Fruit fly (Drosophila melanogaster) whole organism, wandering third instar larva: ENCODE results near the gene CG3062.

ENCODE experiments used
- Abd-B ChIP-seq: fragments of >200 bp; optimal IDR thresholded peaks from 2 replicates; lab custom pipeline; 2017; ENCODE audit warnings: missing biosample characterization, missing genetic modification characterization
- CG32264 ChIP-seq: fragments of 200-800 bp; sonication (Bioruptor generic); optimal IDR thresholded peaks from 2 replicates; lab custom pipeline; 2016; ENCODE audit warnings: missing biosample characterization, missing genetic modification characterization
- CG9705 ChIP-seq: fragments of 200-800 bp; sonication (Bioruptor generic); optimal IDR thresholded peaks from 2 replicates; lab custom pipeline; 2018; ENCODE audit warnings: missing biosample characterization, mild to moderate bottlenecking, missing genetic modification characterization
- CrebA ChIP-seq: fragments of 200-800 bp; sonication (Bioruptor generic); optimal IDR thresholded peaks from 2 replicates; lab custom pipeline; 2016; ENCODE audit warnings: missing biosample characterization, mild to moderate bottlenecking, missing genetic modification characterization, borderline replicate concordance
- Dif ChIP-seq: fragments of 200-275, 200-300 bp; sonication (Bioruptor generic); optimal IDR thresholded peaks from 2 replicates; lab custom pipeline; 2018; ENCODE audit warnings: missing biosample characterization, missing genetic modification characterization; ENCODE audit not compliant: partially characterized antibody
- HLH106 ChIP-seq: fragments of 200-800 bp; optimal IDR thresholded peaks from 3 replicates; lab custom pipeline; 2019; ENCODE audit warnings: missing biosample characterization, mild to moderate bottlenecking, missing genetic modification characterization, moderate library complexity
- Hnf4 ChIP-seq: fragments of 200-800 bp; sonication (Bioruptor generic); optimal IDR thresholded peaks from 2 replicates; lab custom pipeline; 2016; ENCODE audit warnings: missing biosample characterization, mild to moderate bottlenecking, missing genetic modification characterization
- Hr78 ChIP-seq: fragments of >200 bp; optimal IDR thresholded peaks from 2 replicates; lab custom pipeline; 2017; ENCODE audit warnings: missing biosample characterization, missing genetic modification characterization
- Hr83 ChIP-seq: fragments of 200-300 bp; sonication (Bioruptor generic); optimal IDR thresholded peaks from 2 replicates; lab custom pipeline; 2016; ENCODE audit warnings: missing biosample characterization, mild to moderate bottlenecking, missing genetic modification characterization, moderate library complexity; ENCODE audit not compliant: poor library complexity, severe bottlenecking
- Jra ChIP-seq: sonication (Bioruptor generic); optimal IDR thresholded peaks from 2 replicates; lab custom pipeline; 2016; ENCODE audit warnings: missing biosample characterization, missing genetic modification characterization
- Mio ChIP-seq: sonication (Bioruptor generic); optimal IDR thresholded peaks from 2 replicates; lab custom pipeline; 2016; ENCODE audit warnings: missing biosample characterization, missing genetic modification characterization
- N ChIP-seq: fragments of >200 bp; optimal IDR thresholded peaks from 2 replicates; lab custom pipeline; 2018; ENCODE audit warnings: missing biosample characterization, missing external identifiers, missing genetic modification characterization
- OdsH ChIP-seq: fragments of 200-800 bp; sonication (Bioruptor generic); optimal IDR thresholded peaks from 2 replicates; lab custom pipeline; 2016; ENCODE audit warnings: missing biosample characterization, mild to moderate bottlenecking, missing genetic modification characterization
- Rel ChIP-seq, 2 experiments: fragments of 200-800 bp; sonication (Bioruptor generic) in 1 of 2; optimal IDR thresholded peaks; 2 replicates in 1 of 2; 3 replicates in 1 of 2; lab custom pipeline; 2016 to 2019; ENCODE audit warnings: mild to moderate bottlenecking in 2 of 2, missing biosample characterization in 2 of 2, missing genetic modification characterization in 2 of 2, moderate library complexity in 1 of 2
- Sp1 ChIP-seq: fragments of 200-800 bp; sonication (Bioruptor generic); optimal IDR thresholded peaks from 3 replicates; lab custom pipeline; 2019; ENCODE audit warnings: missing biosample characterization, mild to moderate bottlenecking, missing genetic modification characterization, moderate library complexity
- Vsx2 ChIP-seq: fragments of 200-300, 225-300 bp; sonication (Bioruptor generic); optimal IDR thresholded peaks from 2 replicates; lab custom pipeline; 2018; ENCODE audit warnings: missing biosample characterization, missing genetic modification characterization; ENCODE audit not compliant: partially characterized antibody
- br ChIP-seq: fragments of 200-800 bp; sonication (Bioruptor generic); optimal IDR thresholded peaks from 2 replicates; lab custom pipeline; 2016; ENCODE audit warnings: missing biosample characterization, missing genetic modification characterization
- brk ChIP-seq: fragments of 200-800 bp; sonication (Bioruptor generic); optimal IDR thresholded peaks from 2 replicates; lab custom pipeline; 2016; ENCODE audit warnings: missing biosample characterization, mild to moderate bottlenecking, missing genetic modification characterization
- dl ChIP-seq, 2 experiments: fragments of 175-275, 200-275 bp in 1 of 2; fragments of 200-275 bp in 1 of 2; sonication (Bioruptor generic); optimal IDR thresholded peaks; lab custom pipeline; 2018; ENCODE audit warnings: mild to moderate bottlenecking in 2 of 2, missing biosample characterization in 2 of 2, missing genetic modification characterization in 2 of 2, moderate library complexity in 2 of 2; ENCODE audit not compliant: partially characterized antibody in 2 of 2, insufficient read depth in 1 of 2
- dmrt93B ChIP-seq: fragments of 200-800 bp; sonication (Bioruptor generic); optimal IDR thresholded peaks from 2 replicates; lab custom pipeline; 2018; ENCODE audit warnings: missing biosample characterization, mild to moderate bottlenecking, missing genetic modification characterization
- dsf ChIP-seq: sonication (Bioruptor generic); optimal IDR thresholded peaks from 2 replicates; lab custom pipeline; 2016; ENCODE audit warnings: missing biosample characterization, missing genetic modification characterization, borderline replicate concordance
- ey ChIP-seq: fragments of 200-800 bp; sonication (Bioruptor generic); optimal IDR thresholded peaks from 2 replicates; lab custom pipeline; 2016; ENCODE audit warnings: missing biosample characterization, missing genetic modification characterization
- foxo ChIP-seq, 2 experiments: fragments of 200-800 bp; sonication (Bioruptor generic); optimal IDR thresholded peaks; 2 replicates in 1 of 2; 3 replicates in 1 of 2; lab custom pipeline; 2016 to 2017; ENCODE audit warnings: missing biosample characterization in 2 of 2, missing genetic modification characterization in 2 of 2
- fru ChIP-seq: fragments of 200-800 bp; sonication (Bioruptor generic); optimal IDR thresholded peaks from 3 replicates; lab custom pipeline; 2016; ENCODE audit warnings: missing biosample characterization, mild to moderate bottlenecking, missing genetic modification characterization
- h ChIP-seq: fragments of 200-800 bp; sonication (Bioruptor generic); optimal IDR thresholded peaks from 3 replicates; lab custom pipeline; 2016; ENCODE audit warnings: missing biosample characterization, mild to moderate bottlenecking, missing genetic modification characterization
- jim ChIP-seq: fragments of 175-275, 200-325 bp; sonication (Bioruptor generic); optimal IDR thresholded peaks from 2 replicates; lab custom pipeline; 2016; ENCODE audit warnings: missing biosample characterization, mild to moderate bottlenecking, missing genetic modification characterization
- lola ChIP-seq: fragments of >200 bp; optimal IDR thresholded peaks from 2 replicates; lab custom pipeline; 2017; ENCODE audit warnings: missing biosample characterization, missing genetic modification characterization
- psq ChIP-seq: fragments of 200-800 bp; sonication (Bioruptor generic); optimal IDR thresholded peaks from 3 replicates; lab custom pipeline; 2017; ENCODE audit warnings: missing biosample characterization, mild to moderate bottlenecking, missing genetic modification characterization, moderate library complexity
- sage ChIP-seq: fragments of 200-800 bp; sonication (Bioruptor generic); optimal IDR thresholded peaks from 2 replicates; lab custom pipeline; 2016; ENCODE audit warnings: missing biosample characterization, mild to moderate bottlenecking, missing genetic modification characterization
- sv ChIP-seq: fragments of 200-800 bp; sonication (Bioruptor generic); optimal IDR thresholded peaks from 3 replicates; lab custom pipeline; 2016; ENCODE audit warnings: missing biosample characterization, missing genetic modification characterization
- tai ChIP-seq: sonication (Bioruptor generic); optimal IDR thresholded peaks from 2 replicates; lab custom pipeline; 2016; ENCODE audit warnings: missing biosample characterization, missing genetic modification characterization
- usp ChIP-seq: fragments of >200 bp; optimal IDR thresholded peaks from 2 replicates; lab custom pipeline; 2017; ENCODE audit warnings: missing biosample characterization, missing genetic modification characterization
- woc ChIP-seq: sonication (Bioruptor generic); optimal IDR thresholded peaks from 2 replicates; lab custom pipeline; 2016; ENCODE audit warnings: missing biosample characterization, mild to moderate bottlenecking, missing genetic modification characterization

CG3062 gene

DNA sequence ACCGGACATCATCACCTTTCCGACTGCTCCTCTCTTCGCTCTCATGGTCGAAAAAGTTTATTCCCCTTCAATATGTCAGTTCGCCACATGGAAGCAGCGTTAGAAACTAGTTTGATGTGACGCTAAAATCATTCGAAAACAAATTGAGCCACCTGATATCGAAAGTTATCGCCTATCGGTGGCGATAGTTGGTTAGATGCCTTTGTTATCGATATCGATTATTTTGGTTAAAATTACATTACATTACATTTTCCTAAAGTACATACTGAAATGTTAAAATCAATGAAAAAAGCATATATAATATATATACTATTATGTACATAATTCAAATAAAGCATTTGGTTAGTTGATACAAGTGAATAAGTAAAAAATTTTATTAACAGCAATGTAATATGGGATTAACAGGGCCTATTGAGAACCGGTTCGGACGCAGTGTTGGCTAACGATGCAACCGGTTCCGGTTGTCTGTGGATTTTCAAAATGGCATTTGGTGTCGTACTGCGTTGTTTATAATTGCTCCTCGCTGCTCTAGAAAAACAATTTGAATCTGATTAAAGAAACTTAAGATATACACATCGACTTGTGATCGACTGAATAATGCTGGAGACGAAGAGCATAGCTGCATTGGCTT, 8.7 kb downstream of the CG3062 start, which contains the start of the genes Alms1a and pon:
TSS of gene Alms1a (minus strand) at position 149 of the 631 bp plus-strand sequence.
TSS of gene pon (plus strand) at position 463 of the 631 bp plus-strand sequence.
- TF ChIP-seq br (GFP tag; lab: Kevin White, UChicago) (no peak), sage (GFP tag; lab: Kevin White, UChicago) (peak; percentile 1), Abd-B (no peak), jim (GFP tag; lab: Kevin White, UChicago) (no peak), CG32264 (GFP tag; lab: Kevin White, UChicago) (no peak), Mio (GFP tag; lab: Kevin White, UChicago) (no peak)
- TF ChIP-seq, all 38 proteins: peak for 1

DNA sequence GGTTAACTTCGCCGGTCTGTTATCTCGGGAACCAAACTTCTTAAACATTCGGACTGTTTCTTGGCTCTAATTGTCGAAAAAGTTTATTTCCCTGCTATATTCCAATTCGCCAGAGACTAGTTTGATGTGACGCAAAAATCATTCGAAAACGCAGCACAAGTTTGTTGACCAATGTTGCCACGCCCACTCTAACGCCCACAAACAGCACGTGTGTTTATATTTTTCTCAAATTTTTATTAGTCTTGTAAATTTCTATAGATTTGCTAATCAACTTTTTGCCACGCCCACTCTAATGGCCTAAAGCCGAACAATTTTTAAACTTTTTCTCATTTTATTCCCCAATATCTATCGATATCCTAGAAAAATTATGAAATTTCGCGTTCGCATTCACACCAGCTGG, 13.8 kb downstream of the CG3062 start, which contains the start of gene Alms1b:
TSS of gene Alms1b (minus strand) at position 101 of the 400 bp plus-strand sequence.
- no peak for TF ChIP-seq Hnf4
- TF ChIP-seq, all 38 proteins: peak for 0

DNA sequence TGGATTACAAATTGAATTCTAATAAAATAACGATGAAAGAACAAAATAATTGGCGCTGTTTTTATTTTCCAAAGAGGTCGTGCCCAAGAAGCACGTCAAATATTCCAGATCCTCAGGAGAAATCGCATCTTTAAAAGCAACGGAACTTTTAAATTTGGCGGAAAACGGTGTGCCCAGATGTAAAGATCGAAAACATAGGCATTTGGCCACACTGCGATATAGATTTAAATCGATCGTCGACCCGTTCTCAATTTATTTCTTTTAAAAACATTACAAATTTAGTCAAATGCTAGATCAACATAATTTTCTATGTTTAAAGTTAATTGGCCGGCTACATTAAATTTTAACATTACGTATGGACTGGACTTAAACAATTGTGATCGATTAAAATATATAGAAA, 17.5 kb downstream of the CG3062 start:
- TF ChIP-seq HLH106 (tag; lab: Kevin White, UChicago) (no peak), brk (no peak), Dif (GFP tag; lab: Kevin White, UChicago) (no peak), usp (GFP tag; lab: Kevin White, UChicago) (no peak), Vsx2 (GFP tag; lab: Kevin White, UChicago) (no peak), tai (GFP tag; lab: Kevin White, UChicago) (no peak), sage (GFP tag; lab: Kevin White, UChicago) (no peak), woc (no peak), OdsH (GFP tag; lab: Kevin White, UChicago) (no peak), Jra (GFP tag; lab: Kevin White, UChicago) (no peak), sv (GFP tag; lab: Kevin White, UChicago) (no peak), dsf (no peak), ey (no peak), Hr78 (GFP tag; lab: Kevin White, UChicago) (no peak), psq (GFP tag; lab: Kevin White, UChicago) (no peak), lola (no peak), fru (no peak)

DNA sequence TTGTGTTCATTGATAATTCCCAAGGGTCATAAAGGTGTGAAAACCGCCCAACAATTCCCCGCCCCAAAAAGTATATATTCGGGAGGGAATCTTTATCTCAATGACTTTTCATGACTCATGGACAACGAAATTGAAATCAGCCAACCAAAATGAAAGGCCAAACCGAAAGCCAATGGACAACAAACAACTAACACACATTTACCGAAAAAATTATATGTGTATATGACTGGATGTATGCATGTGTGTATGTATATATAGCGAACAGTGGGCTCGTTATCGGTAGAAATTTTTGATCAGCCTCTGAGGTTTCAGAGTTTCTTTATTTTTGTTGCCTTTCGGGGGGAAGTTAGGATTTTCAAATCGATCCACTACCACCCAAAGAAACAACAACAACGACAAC, 25.8 kb downstream of the CG3062 start:
- no peak for TF ChIP-seq Rel (GFP tag; optimal IDR thresholded peaks at IDR 0.05; lab: Kevin White, UChicago)
- TF ChIP-seq Rel (tag; optimal IDR thresholded peaks at IDR 0.05; lab: Kevin White, UChicago), result peak; percentile 84
- TF ChIP-seq dmrt93B, result no peak
- no peak for TF ChIP-seq Hnf4
- TF ChIP-seq Vsx2 (GFP tag; lab: Kevin White, UChicago), result no peak

DNA sequence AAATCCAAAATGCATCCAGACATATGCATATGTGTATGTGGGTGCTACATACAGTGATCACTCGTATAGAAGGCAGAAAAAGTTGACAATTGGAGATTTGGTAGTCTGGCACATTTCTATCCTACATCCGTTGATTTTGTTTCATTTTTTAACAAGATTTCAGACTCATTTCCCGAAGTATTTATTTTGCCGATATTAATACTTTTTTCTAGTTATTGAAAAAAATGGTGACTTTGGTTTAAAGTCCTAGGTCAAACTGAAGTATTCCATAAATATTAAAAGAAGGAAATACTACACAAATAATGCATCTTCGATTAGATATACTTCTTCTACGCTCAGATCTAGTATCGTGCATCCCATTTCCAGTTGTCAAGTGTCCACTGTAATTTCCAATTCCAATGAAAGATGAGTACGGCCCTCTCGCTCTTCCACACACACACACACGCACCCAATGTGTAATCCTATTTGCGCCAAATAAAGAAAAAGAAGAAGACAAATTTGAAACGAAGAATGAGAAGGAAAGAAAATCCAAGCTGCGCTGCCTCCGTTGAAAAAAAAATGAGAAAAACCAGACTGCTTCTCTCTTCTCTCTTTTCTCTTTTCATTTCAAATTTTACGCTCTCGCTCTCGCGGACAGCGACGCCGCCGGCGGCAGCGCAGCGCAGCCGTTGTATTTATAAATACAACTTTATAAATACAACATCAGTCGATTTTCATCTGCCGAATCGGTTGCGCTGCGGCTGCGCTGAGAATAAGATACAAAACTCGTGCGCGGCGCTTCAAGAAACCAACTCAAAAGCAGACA, 27.6 kb downstream of the CG3062 start, which contains the start of gene peb:
TSS of gene peb (plus strand) at position 700 of the 805 bp plus-strand sequence.
- TF ChIP-seq Dif (GFP tag; lab: Kevin White, UChicago) (peak; percentile 74), dl (GFP tag; optimal IDR thresholded peaks at IDR 0.05; lab: Kevin White, UChicago; ENCODE audit: insufficient read depth in 1 of 2, partially characterized antibody in 2 of 2) (peak in 1 of 2 experiments; percentile 58), Sp1 (GFP tag; lab: Kevin White, UChicago) (peak; percentile 43), N (GFP tag; lab: Kevin White, UChicago) (no peak), CrebA (no peak), HLH106 (tag; lab: Kevin White, UChicago) (peak; percentile 38), tai (GFP tag; lab: Kevin White, UChicago) (no peak), brk (peak; percentile 23), sv (GFP tag; lab: Kevin White, UChicago) (no peak), ey (peak; percentile 67), Hnf4 (no peak), psq (GFP tag; lab: Kevin White, UChicago) (peak; percentile 27), fru (peak; percentile 79), foxo (GFP tag; optimal IDR thresholded peaks at IDR 0.05; lab: Kevin White, UChicago) (peak in 1 of 2 experiments; percentile 80), br (GFP tag; lab: Kevin White, UChicago) (peak; percentile 41), OdsH (GFP tag; lab: Kevin White, UChicago) (peak; percentile 31), CG9705 (GFP tag; lab: Kevin White, UChicago) (no peak), woc (peak; percentile 54), h (GFP tag; lab: Kevin White, UChicago) (peak; percentile 39), dmrt93B (peak; percentile 30), Rel (GFP tag; optimal IDR thresholded peaks at IDR 0.05; lab: Kevin White, UChicago) (no peak), Rel (tag; optimal IDR thresholded peaks at IDR 0.05; lab: Kevin White, UChicago) (peak; percentile 5), Hr83 (GFP tag; lab: Kevin White, UChicago) (no peak)
